Fruit fly (Drosophila melanogaster): ENCODE data around the gene mdy.

The mdy gene

dm6 chr2L:16815989-16816749 lies at the start of gene mdy:
Gene mdy (plus strand): TSS chr2L:16816660.
- TF ChIP-seq CrebA (GFP tag; optimal IDR thresholded peaks at IDR 0.05; ENCODE audit: borderline replicate concordance): peak; percentile 53
- TF ChIP-seq fru (GFP tag; optimal IDR thresholded peaks at IDR 0.05): peak; percentile 67
- TF ChIP-seq ey (GFP tag; optimal IDR thresholded peaks at IDR 0.05): peak; percentile 69
- no peak for TF ChIP-seq Mio (GFP tag; optimal IDR thresholded peaks at IDR 0.05)
- peak; percentile 41 for TF ChIP-seq psq (GFP tag; optimal IDR thresholded peaks at IDR 0.05)
- no peak for TF ChIP-seq Rel (GFP tag; optimal IDR thresholded peaks at IDR 0.05)
- no peak for TF ChIP-seq Rel (tag; optimal IDR thresholded peaks at IDR 0.05)
- peak; percentile 96 for TF ChIP-seq Myc (optimal IDR thresholded peaks at IDR 0.05)
- peak; percentile 54 for TF ChIP-seq HLH106 (tag; optimal IDR thresholded peaks at IDR 0.05)
- TF ChIP-seq tai (GFP tag; optimal IDR thresholded peaks at IDR 0.05): peak; percentile 76
- TF ChIP-seq Hr78 (GFP tag; optimal IDR thresholded peaks at IDR 0.05): no peak
- TF ChIP-seq brk (GFP tag; optimal IDR thresholded peaks at IDR 0.05): peak; percentile 77
- no peak for TF ChIP-seq dl (GFP tag; optimal IDR thresholded peaks at IDR 0.05; ENCODE audit: insufficient read depth in 1 of 2, partially characterized antibody in 2 of 2)
- TF ChIP-seq lola (GFP tag; optimal IDR thresholded peaks at IDR 0.05): no peak
- TF ChIP-seq OdsH (GFP tag; optimal IDR thresholded peaks at IDR 0.05): peak; percentile 73
- TF ChIP-seq Jra (GFP tag; optimal IDR thresholded peaks at IDR 0.05): peak; percentile 74
- TF ChIP-seq sv (GFP tag; optimal IDR thresholded peaks at IDR 0.05): peak; percentile 78
- TF ChIP-seq foxo (GFP tag; optimal IDR thresholded peaks at IDR 0.05): peak in 1 of 2 experiments; percentile 70
- TF ChIP-seq br (GFP tag; optimal IDR thresholded peaks at IDR 0.05): peak; percentile 56
- peak; percentile 52 for TF ChIP-seq Sp1 (GFP tag; optimal IDR thresholded peaks at IDR 0.05)
- TF ChIP-seq GATAd (GFP tag; optimal IDR thresholded peaks at IDR 0.05): peak; percentile 22
- no peak for TF ChIP-seq Vsx2 (GFP tag; optimal IDR thresholded peaks at IDR 0.05; ENCODE audit: partially characterized antibody)
- TF ChIP-seq pan (optimal IDR thresholded peaks at IDR 0.05): no peak
- TF ChIP-seq Abd-B (GFP tag; optimal IDR thresholded peaks at IDR 0.05): no peak
- TF ChIP-seq Dfd (GFP tag; optimal IDR thresholded peaks at IDR 0.05): no peak
- peak; percentile 44 for TF ChIP-seq CG32264 (GFP tag; optimal IDR thresholded peaks at IDR 0.05)
- no peak for TF ChIP-seq usp (GFP tag; optimal IDR thresholded peaks at IDR 0.05)
- no peak for TF ChIP-seq N (GFP tag; optimal IDR thresholded peaks at IDR 0.05)
- peak; percentile 69 for TF ChIP-seq rgr (GFP tag; optimal IDR thresholded peaks at IDR 0.05)
- peak; percentile 69 for TF ChIP-seq Hnf4 (GFP tag; optimal IDR thresholded peaks at IDR 0.05)
- peak; percentile 14 for TF ChIP-seq CG9705 (GFP tag; optimal IDR thresholded peaks at IDR 0.05)
- no peak for TF ChIP-seq dsf (GFP tag; optimal IDR thresholded peaks at IDR 0.05; ENCODE audit: borderline replicate concordance)
- TF ChIP-seq jim (GFP tag; optimal IDR thresholded peaks at IDR 0.05): no peak
- peak; percentile 89 for TF ChIP-seq woc (GFP tag; optimal IDR thresholded peaks at IDR 0.05)
- TF ChIP-seq sage (GFP tag; optimal IDR thresholded peaks at IDR 0.05): peak; percentile 54
- no peak for TF ChIP-seq Dif (GFP tag; optimal IDR thresholded peaks at IDR 0.05; ENCODE audit: partially characterized antibody)
- peak; percentile 24 for TF ChIP-seq dmrt93B (GFP tag; optimal IDR thresholded peaks at IDR 0.05)
- TF ChIP-seq h (GFP tag; optimal IDR thresholded peaks at IDR 0.05): peak; percentile 77
- TF ChIP-seq Hr83 (GFP tag; optimal IDR thresholded peaks at IDR 0.05; ENCODE audit: poor library complexity, severe bottlenecking): peak; percentile 52

DNA sequence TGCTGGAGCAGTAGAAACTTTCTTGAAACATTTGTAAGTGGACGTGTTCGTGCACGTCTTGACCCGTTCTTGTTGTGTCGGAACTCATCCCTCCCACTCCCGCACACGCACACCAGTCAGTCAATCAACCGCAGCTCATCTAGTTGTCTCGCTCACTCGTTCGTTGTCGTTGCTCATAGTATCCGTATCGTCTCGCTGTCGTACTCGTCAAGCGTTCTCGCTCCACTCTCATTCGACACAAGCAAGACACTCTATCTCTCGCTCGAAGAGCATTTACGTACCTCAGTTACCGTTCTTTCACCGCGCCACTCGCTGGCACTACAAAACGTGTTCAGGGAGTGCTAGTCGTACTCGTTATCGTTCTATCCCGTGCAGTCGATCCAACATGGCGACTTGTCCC lies 28.9 kb upstream of the mdy start:
- TF ChIP-seq dsf (GFP tag; optimal IDR thresholded peaks at IDR 0.05; ENCODE audit: borderline replicate concordance) (no peak), rgr (GFP tag; optimal IDR thresholded peaks at IDR 0.05) (no peak), dmrt93B (GFP tag; optimal IDR thresholded peaks at IDR 0.05) (no peak), psq (GFP tag; optimal IDR thresholded peaks at IDR 0.05) (no peak), Rel (GFP tag; optimal IDR thresholded peaks at IDR 0.05) (no peak), Rel (tag; optimal IDR thresholded peaks at IDR 0.05) (no peak), brk (GFP tag; optimal IDR thresholded peaks at IDR 0.05) (no peak), lola (GFP tag; optimal IDR thresholded peaks at IDR 0.05) (no peak), CrebA (GFP tag; optimal IDR thresholded peaks at IDR 0.05; ENCODE audit: borderline replicate concordance) (no peak), sage (GFP tag; optimal IDR thresholded peaks at IDR 0.05) (no peak), jim (GFP tag; optimal IDR thresholded peaks at IDR 0.05) (no peak), dl (GFP tag; optimal IDR thresholded peaks at IDR 0.05; ENCODE audit: insufficient read depth in 1 of 2, partially characterized antibody in 2 of 2) (no peak), fru (GFP tag; optimal IDR thresholded peaks at IDR 0.05) (no peak), OdsH (GFP tag; optimal IDR thresholded peaks at IDR 0.05) (no peak), br (GFP tag; optimal IDR thresholded peaks at IDR 0.05) (no peak)

Data from whole organism, wandering third instar larva.